Fruit fly (Drosophila melanogaster): ENCODE data around the gene CG17917.

CG17917 gene

DNA sequence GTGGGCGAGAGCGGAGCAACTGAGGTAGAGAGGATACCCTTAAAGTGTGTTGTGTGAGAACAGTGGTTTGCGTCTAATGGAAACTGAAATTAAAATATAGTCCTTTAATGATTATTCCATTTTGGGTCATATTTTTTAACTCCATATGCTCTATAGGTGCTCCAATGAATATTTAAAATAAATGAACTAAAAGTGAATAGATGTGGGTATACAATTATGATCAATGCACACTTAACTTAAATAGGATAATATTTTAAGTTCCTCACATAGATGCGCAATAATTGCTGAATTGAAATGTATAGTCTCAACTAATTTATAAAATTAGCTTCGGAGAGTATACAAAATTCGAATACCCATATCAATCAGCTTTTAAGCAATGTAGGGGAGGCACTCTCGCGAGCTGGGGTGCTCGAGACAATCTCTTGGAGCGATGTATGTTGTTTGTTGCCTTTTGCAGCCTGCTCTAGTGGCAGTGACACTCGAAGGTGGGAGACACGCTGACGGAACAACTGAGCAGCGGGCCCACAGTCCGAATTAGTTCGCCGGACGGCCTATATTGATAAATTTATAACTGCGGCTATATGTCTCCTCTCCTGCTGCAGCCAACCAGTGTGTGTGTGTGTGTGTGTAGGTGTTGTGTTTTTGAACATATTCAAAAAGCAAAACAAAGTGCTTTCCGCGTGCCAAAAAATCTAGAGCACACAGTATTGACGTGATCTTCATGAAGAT, 12.0 kb downstream of the CG17917 start (continued):
- TF ChIP-seq NFAT (GFP tag; IDR thresholded peaks at IDR 0.05), result no peak
- TF ChIP-seq CG4404 (GFP tag; IDR thresholded peaks at IDR 0.05), result 0 out of 2 replicates have a peak, but pooled peaks have one; percentile 37
- TF ChIP-seq CG10321 (GFP tag; IDR thresholded peaks at IDR 0.05), result no peak
- TF ChIP-seq CoRest (tag; optimal IDR thresholded peaks at IDR 0.05), result peak; percentile 90
- peak; percentile 67 for TF ChIP-seq Ptx1 (GFP tag; IDR thresholded peaks at IDR 0.05)
- no peak for TF ChIP-seq zf30C (GFP tag; optimal IDR thresholded peaks at IDR 0.05)
- peak; percentile 75 for TF ChIP-seq CG12104 (GFP tag; optimal IDR thresholded peaks at IDR 0.05)
- TF ChIP-seq bab2 (GFP tag; optimal IDR thresholded peaks at IDR 0.05), result peak; percentile 70
- TF ChIP-seq Eip74EF (GFP tag; optimal IDR thresholded peaks at IDR 0.05), result peak in 1 of 2 experiments; percentile 82
- no peak for TF ChIP-seq lov (optimal IDR thresholded peaks at IDR 0.05)
- TF ChIP-seq lov (GFP tag; IDR thresholded peaks at IDR 0.05), result no peak
- TF ChIP-seq CG10366 (GFP tag; IDR thresholded peaks at IDR 0.05), result peak; percentile 39
- no peak for TF ChIP-seq sna (GFP tag; IDR thresholded peaks at IDR 0.05; ENCODE audit: partially characterized antibody)
- peak; percentile 28 to 87 for TF ChIP-seq bsh (GFP tag; optimal IDR thresholded peaks at IDR 0.05)
- TF ChIP-seq crc (GFP tag; optimal IDR thresholded peaks at IDR 0.05), result peak; percentile 45
- 0 out of 4 replicates have a peak, but pooled peaks have one; percentile 24 for TF ChIP-seq Dll (GFP tag; IDR thresholded peaks at IDR 0.05; ENCODE audit: partially characterized antibody)
- TF ChIP-seq Hr3 (GFP tag; optimal IDR thresholded peaks at IDR 0.05), result peak; percentile 77
- peak; percentile 92 for TF ChIP-seq Sox102F (GFP tag; optimal IDR thresholded peaks at IDR 0.05)
- peak; percentile 72 for TF ChIP-seq ATbp (GFP tag; optimal IDR thresholded peaks at IDR 0.05)
- TF ChIP-seq CG17802 (tag; optimal IDR thresholded peaks at IDR 0.05), result peak; percentile 28
- TF ChIP-seq Lpt (GFP tag; optimal IDR thresholded peaks at IDR 0.05), result no peak
- TF ChIP-seq CG7745 (tag; optimal IDR thresholded peaks at IDR 0.05), result no peak
- no peak for TF ChIP-seq B-H2 (GFP tag; optimal IDR thresholded peaks at IDR 0.05)
- no peak for TF ChIP-seq gsb-n (tag; optimal IDR thresholded peaks at IDR 0.05)
- TF ChIP-seq CG7928 (GFP tag; optimal IDR thresholded peaks at IDR 0.05), result peak; percentile 2
- TF ChIP-seq CG34422 (GFP tag; IDR thresholded peaks at IDR 0.05), result 0 out of 3 replicates have a peak, but pooled peaks have one; percentile 23
- no peak for TF ChIP-seq CG13296 (GFP tag; optimal IDR thresholded peaks at IDR 0.05)
- TF ChIP-seq nau (GFP tag; optimal IDR thresholded peaks at IDR 0.05), result no peak
- peak; percentile 86 for TF ChIP-seq CG9727 (GFP tag; optimal IDR thresholded peaks at IDR 0.05)
- peak; percentile 80 for TF ChIP-seq Meics (GFP tag; optimal IDR thresholded peaks at IDR 0.05)
- TF ChIP-seq Gsc (GFP tag; IDR thresholded peaks at IDR 0.05), result peak; percentile 23; the same call in 1 of the 2 replicates
- no peak for TF ChIP-seq CG7839 (tag; optimal IDR thresholded peaks at IDR 0.05)
- TF ChIP-seq hth (optimal IDR thresholded peaks at IDR 0.05), result no peak
- no peak for TF ChIP-seq Fer1 (GFP tag; optimal IDR thresholded peaks at IDR 0.05)
- TF ChIP-seq dmrt99B (tag; optimal IDR thresholded peaks at IDR 0.05), result no peak
- TF ChIP-seq jigr1 (GFP tag; IDR thresholded peaks at IDR 0.05), result no peak
- no peak for TF ChIP-seq MESR4 (GFP tag; optimal IDR thresholded peaks at IDR 0.05)
- TF ChIP-seq h (optimal IDR thresholded peaks at IDR 0.05), result no peak
- TF ChIP-seq CG13624 (GFP tag; optimal IDR thresholded peaks at IDR 0.05), result peak; percentile 61
- no peak for TF ChIP-seq fd3F (GFP tag; optimal IDR thresholded peaks at IDR 0.05)
- no peak for TF ChIP-seq Opbp (GFP tag; IDR thresholded peaks at IDR 0.05; ENCODE audit: partially characterized antibody)
- TF ChIP-seq CG12236 (GFP tag; optimal IDR thresholded peaks at IDR 0.05), result peak; percentile 65
- no peak for TF ChIP-seq p53 (GFP tag; optimal IDR thresholded peaks at IDR 0.05)
- peak in 1 of 3 experiments; percentile 81 for TF ChIP-seq lola (GFP tag; optimal IDR thresholded peaks at IDR 0.05)
- peak; percentile 47; the same call in 1 of the 2 replicates for TF ChIP-seq CG32532 (GFP tag; IDR thresholded peaks at IDR 0.05)
- no peak for TF ChIP-seq CG8388 (GFP tag; optimal IDR thresholded peaks at IDR 0.05)
- TF ChIP-seq wek (GFP tag; optimal IDR thresholded peaks at IDR 0.05), result no peak
- no peak for TF ChIP-seq Jarid2 (GFP tag; optimal IDR thresholded peaks at IDR 0.05)
- no peak for TF ChIP-seq mld (GFP tag; IDR thresholded peaks at IDR 0.05; ENCODE audit: partially characterized antibody)
